Worm (Caenorhabditis elegans) whole organism, L1 larva: Measurements from ENCODE around the gene zmp-5.

Experiments used
- F16B12.6 ChIP-seq: fragments of 150-350 bp; optimal IDR thresholded peaks from 2 replicates; lab custom pipeline; 2014; ENCODE audit warnings: missing biosample characterization, missing genetic modification characterization
- aha-1 ChIP-seq: fragments of 150-350 bp; optimal IDR thresholded peaks from 2 replicates; lab custom pipeline; 2014; ENCODE audit warnings: missing biosample characterization, missing genetic modification characterization
- alr-1 ChIP-seq: fragments of 200-800 bp; sonication (Bioruptor generic); optimal IDR thresholded peaks from 2 replicates; lab custom pipeline; 2018; ENCODE audit warnings: borderline replicate concordance, mild to moderate bottlenecking, missing genetic modification characterization, missing compliant biosample characterization
- ama-1 ChIP-seq: fragments of 150-350 bp; optimal IDR thresholded peaks from 2 replicates; lab custom pipeline; 2014
- ceh-63 ChIP-seq: fragments of 200-800 bp; sonication (Bioruptor generic); optimal IDR thresholded peaks from 2 replicates; lab custom pipeline; 2018; ENCODE audit warnings: mild to moderate bottlenecking, missing genetic modification characterization, missing compliant biosample characterization
- ceh-8 ChIP-seq: fragments of 200-800 bp; sonication (Bioruptor generic); optimal IDR thresholded peaks from 2 replicates; lab custom pipeline; 2018; ENCODE audit warnings: mild to moderate bottlenecking, missing genetic modification characterization, moderate library complexity, missing compliant biosample characterization
- dpl-1 ChIP-seq, 3 experiments: fragments of 150-350 bp in 2 of 3; sonication (generic microtip) in 1 of 3; optimal IDR thresholded peaks; 2 replicates each; lab custom pipeline; 2014 to 2017; ENCODE audit warnings: missing biosample characterization in 3 of 3, missing genetic modification characterization in 3 of 3, missing genetic modification reagents in 3 of 3
- dsc-1 ChIP-seq: sonication (generic microtip); optimal IDR thresholded peaks from 2 replicates; lab custom pipeline; 2016; ENCODE audit warnings: mild to moderate bottlenecking, missing genetic modification characterization, missing compliant biosample characterization
- efl-1 ChIP-seq, 4 experiments: fragments of 150-350 bp; optimal IDR thresholded peaks in 3 of 4; peaks in 1 of 4; 1 replicate in 1 of 4; 2 replicates in 3 of 4; lab custom pipeline; 2014; ENCODE audit warnings: missing biosample characterization in 2 of 4, missing genetic modification characterization in 2 of 4, missing genetic modification reagents in 2 of 4
- egl-13 ChIP-seq: sonication (generic microtip); optimal IDR thresholded peaks from 2 replicates; lab custom pipeline; 2016; ENCODE audit warnings: missing genotype, missing genetic modification reagents, missing genetic modification characterization, missing compliant biosample characterization
- elt-2 ChIP-seq: sonication (generic microtip); optimal IDR thresholded peaks from 2 replicates; lab custom pipeline; 2016; ENCODE audit warnings: missing genetic modification characterization, mild to moderate bottlenecking, inconsistent platforms, missing compliant biosample characterization, missing genetic modification reagents
- elt-3 ChIP-seq, 6 experiments: fragments of 150-350 bp in 1 of 6; sonication (generic microtip); optimal IDR thresholded peaks; 2 replicates each; lab custom pipeline; 2017 to 2018; ENCODE audit warnings: missing biosample characterization in 6 of 6, missing genetic modification characterization in 6 of 6, inconsistent platforms in 1 of 6
- fkh-10 ChIP-seq: sonication (generic microtip); optimal IDR thresholded peaks from 2 replicates; lab custom pipeline; 2017; ENCODE audit warnings: missing biosample characterization, missing genetic modification reagents, missing genetic modification characterization
- fkh-4 ChIP-seq: sonication (generic microtip); optimal IDR thresholded peaks from 2 replicates; lab custom pipeline; 2016; ENCODE audit warnings: missing compliant biosample characterization, missing genetic modification characterization, borderline replicate concordance
- fkh-8 ChIP-seq: sonication (generic microtip); optimal IDR thresholded peaks from 2 replicates; lab custom pipeline; 2016; ENCODE audit warnings: mild to moderate bottlenecking, missing genetic modification characterization, missing compliant biosample characterization
- hlh-17 ChIP-seq: fragments of 200-800 bp; sonication (Bioruptor generic); optimal IDR thresholded peaks from 2 replicates; lab custom pipeline; 2018; ENCODE audit warnings: missing genetic modification characterization, mild to moderate bottlenecking, missing compliant biosample characterization, moderate library complexity, borderline replicate concordance
- hpl-2 ChIP-seq: fragments of 150-350 bp; optimal IDR thresholded peaks from 2 replicates; lab custom pipeline; 2014; ENCODE audit warnings: missing biosample characterization, missing genetic modification reagents, missing genetic modification characterization
- irx-1 ChIP-seq: sonication (generic microtip); optimal IDR thresholded peaks from 2 replicates; lab custom pipeline; 2016; ENCODE audit warnings: missing genetic modification characterization, missing compliant biosample characterization
- isw-1 ChIP-seq: fragments of 200-800 bp; sonication (Bioruptor generic); IDR thresholded peaks from 2 replicates; pipeline ENCODE4 v1.3.6; 2022; ENCODE audit warnings: missing genetic modification characterization, missing compliant biosample characterization
- lin-14 ChIP-seq: fragments of 200-800 bp; sonication (Bioruptor generic); optimal IDR thresholded peaks from 2 replicates; lab custom pipeline; 2018; ENCODE audit warnings: mild to moderate bottlenecking, missing genetic modification characterization, moderate library complexity, missing compliant biosample characterization
- lin-35 ChIP-seq, 2 experiments: fragments of 150-350 bp; optimal IDR thresholded peaks; 2 replicates each; lab custom pipeline; 2014; ENCODE audit warnings: missing biosample characterization in 2 of 2, missing genetic modification characterization in 2 of 2, missing genetic modification reagents in 2 of 2
- mab-9 ChIP-seq: fragments of 200-800 bp; sonication (Bioruptor generic); IDR thresholded peaks from 2 replicates; pipeline ENCODE4 v1.3.6; 2022; ENCODE audit warnings: missing genetic modification reagents, missing genetic modification characterization, missing compliant biosample characterization
- mep-1 ChIP-seq: fragments of 150-350 bp; optimal IDR thresholded peaks from 2 replicates; lab custom pipeline; 2014; ENCODE audit warnings: missing biosample characterization, missing genetic modification characterization
- nhr-12 ChIP-seq: sonication (generic microtip); optimal IDR thresholded peaks from 2 replicates; lab custom pipeline; 2017; ENCODE audit warnings: missing biosample characterization, missing genetic modification characterization
- nhr-19 ChIP-seq: fragments of 200-800 bp; sonication (Bioruptor generic); conservative IDR thresholded peaks from 2 replicates; pipeline ENCODE4 v1.3.6; 2022; ENCODE audit warnings: missing genetic modification characterization, missing compliant biosample characterization
- nhr-20 ChIP-seq: sonication (generic microtip); optimal IDR thresholded peaks from 2 replicates; lab custom pipeline; 2016; ENCODE audit warnings: mild to moderate bottlenecking, missing genetic modification characterization, missing compliant biosample characterization
- nhr-237 ChIP-seq: fragments of 150-350 bp; optimal IDR thresholded peaks from 2 replicates; lab custom pipeline; 2014; ENCODE audit warnings: missing biosample characterization, missing genetic modification characterization
- nhr-28 ChIP-seq: fragments of 150-350 bp; optimal IDR thresholded peaks from 2 replicates; lab custom pipeline; 2014; ENCODE audit warnings: missing biosample characterization, missing genetic modification characterization
- nhr-71 ChIP-seq: sonication (generic microtip); optimal IDR thresholded peaks from 2 replicates; lab custom pipeline; 2016; ENCODE audit warnings: mild to moderate bottlenecking, missing genetic modification characterization, moderate library complexity, missing compliant biosample characterization
- nhr-85 ChIP-seq: sonication (generic microtip); peaks from one replicate; lab custom pipeline; 2016; ENCODE audit warnings: missing genetic modification characterization, inconsistent platforms, missing compliant biosample characterization
- nhr-90 ChIP-seq: sonication (generic microtip); optimal IDR thresholded peaks from 2 replicates; lab custom pipeline; 2016; ENCODE audit warnings: mild to moderate bottlenecking, missing genetic modification characterization, missing compliant biosample characterization; ENCODE audit not compliant: poor library complexity
- pag-3 ChIP-seq: sonication (generic microtip); optimal IDR thresholded peaks from 2 replicates; lab custom pipeline; 2017; ENCODE audit warnings: missing genetic modification characterization, mild to moderate bottlenecking, missing compliant biosample characterization, antibody characterized with exemption, borderline replicate concordance; ENCODE audit not compliant: insufficient read depth
- pqm-1 ChIP-seq: sonication (generic microtip); optimal IDR thresholded peaks from 3 replicates; lab custom pipeline; 2017; ENCODE audit warnings: missing biosample characterization, missing genetic modification characterization
- snpc-4 ChIP-seq: fragments of 150-350 bp; optimal IDR thresholded peaks from 2 replicates; lab custom pipeline; 2014; ENCODE audit warnings: missing biosample characterization, missing genetic modification characterization
- snu-23 ChIP-seq: sonication (generic microtip); optimal IDR thresholded peaks from 2 replicates; lab custom pipeline; 2016; ENCODE audit warnings: missing genetic modification characterization, missing compliant biosample characterization
- sptf-1 ChIP-seq: fragments of 150-350 bp; optimal IDR thresholded peaks from 2 replicates; lab custom pipeline; 2014; ENCODE audit warnings: missing biosample characterization, missing genetic modification characterization
- swsn-7 ChIP-seq: sonication (generic microtip); optimal IDR thresholded peaks from 2 replicates; lab custom pipeline; 2016; ENCODE audit warnings: missing genetic modification characterization, missing compliant biosample characterization
- unc-30 ChIP-seq: sonication (generic microtip); optimal IDR thresholded peaks from 2 replicates; lab custom pipeline; 2017; ENCODE audit warnings: missing biosample characterization, missing genetic modification characterization
- xbp-1 ChIP-seq: sonication (generic microtip); optimal IDR thresholded peaks from 2 replicates; lab custom pipeline; 2016; ENCODE audit warnings: missing genetic modification characterization, missing compliant biosample characterization
- ztf-11 ChIP-seq, 2 experiments: sonication (generic microtip); optimal IDR thresholded peaks; 2 replicates each; lab custom pipeline; 2016 to 2017; ENCODE audit warnings: missing genetic modification characterization in 2 of 2, missing biosample characterization in 1 of 2, missing compliant biosample characterization in 1 of 2
- ztf-4 ChIP-seq: fragments of 150-350 bp; optimal IDR thresholded peaks from 2 replicates; lab custom pipeline; 2014; ENCODE audit warnings: missing biosample characterization, missing genetic modification characterization

The zmp-5 gene

DNA sequence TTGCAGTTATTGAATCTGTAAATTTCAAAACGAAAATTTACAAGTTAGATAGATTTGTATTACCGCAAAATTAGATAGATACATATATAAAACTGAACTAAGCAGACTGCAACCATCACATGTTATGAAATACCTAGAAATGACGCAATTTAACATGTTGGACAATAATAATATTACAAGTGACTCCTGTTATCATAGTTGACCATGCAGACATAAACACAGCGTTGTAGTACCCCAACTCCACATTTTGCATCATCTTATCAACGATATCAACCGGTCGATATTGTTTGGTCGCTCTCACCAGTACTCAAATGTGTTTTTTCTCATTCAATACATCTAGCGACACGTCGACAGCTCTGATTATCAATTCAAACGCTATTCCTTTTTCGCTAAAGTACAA is 44.4 kb downstream of the zmp-5 start, which contains the start of gene ugt-50:
ugt-50 (plus strand) TSS at position 268 of the 400 bp plus-strand sequence.
- TF ChIP-seq nhr-12 (no peak), swsn-7 (no peak), elt-3 (tag; optimal IDR thresholded peaks at IDR 0.05; lab: Kevin White, UChicago) (peak in 1 of 6 experiments; percentile 24), dpl-1 (GFP tag; optimal IDR thresholded peaks at IDR 0.05; lab: Kevin White, UChicago) (peak in 1 of 3 experiments; percentile 1), pqm-1 (tag; lab: Kevin White, UChicago) (peak; percentile 16), mab-9 (GFP tag; lab: Robert Waterston, UW) (no peak), ceh-63 (GFP tag; lab: Kevin White, UChicago) (no peak), irx-1 (tag; lab: Kevin White, UChicago) (no peak), ztf-4 (tag; lab: Kevin White, UChicago) (no peak), unc-30 (tag; lab: Kevin White, UChicago) (no peak), mep-1 (tag; lab: Kevin White, UChicago) (no peak), elt-2 (tag; lab: Kevin White, UChicago) (peak; percentile 87), hpl-2 (GFP tag; lab: Kevin White, UChicago) (no peak), dsc-1 (tag; lab: Kevin White, UChicago) (no peak), nhr-20 (tag; lab: Kevin White, UChicago) (peak; percentile 66), F16B12.6 (tag; lab: Kevin White, UChicago) (no peak), nhr-90 (tag; lab: Kevin White, UChicago) (peak; percentile 40), nhr-85 (tag; lab: Kevin White, UChicago) (peak; percentile 63), efl-1 (optimal IDR thresholded peaks at IDR 0.05; lab: Kevin White, UChicago) (peak in 1 of 2 experiments; percentile 4), efl-1 (GFP tag; optimal IDR thresholded peaks at IDR 0.05 in 1 of 2; lab: Kevin White, UChicago) (no peak), nhr-71 (tag; lab: Kevin White, UChicago) (peak; percentile 68), nhr-19 (GFP tag; lab: Robert Waterston, UW) (0 out of 2 replicates have a peak, but pooled peaks have one; percentile 10), pag-3 (tag; lab: Kevin White, UChicago) (no peak), ama-1 (lab: Kevin White, UChicago) (no peak), egl-13 (tag; lab: Kevin White, UChicago) (no peak), lin-35 (GFP tag; optimal IDR thresholded peaks at IDR 0.05; lab: Kevin White, UChicago) (peak in 1 of 2 experiments; percentile 39), fkh-4 (tag; lab: Kevin White, UChicago) (no peak), xbp-1 (tag; lab: Kevin White, UChicago) (no peak), hlh-17 (GFP tag; lab: Kevin White, UChicago) (no peak), nhr-28 (tag; lab: Kevin White, UChicago) (no peak), alr-1 (tag; lab: Kevin White, UChicago) (no peak), aha-1 (tag; lab: Kevin White, UChicago) (no peak), snu-23 (peak; percentile 28), nhr-237 (no peak), ceh-8 (GFP tag; lab: Kevin White, UChicago) (no peak), snpc-4 (tag; lab: Kevin White, UChicago) (no peak)

DNA sequence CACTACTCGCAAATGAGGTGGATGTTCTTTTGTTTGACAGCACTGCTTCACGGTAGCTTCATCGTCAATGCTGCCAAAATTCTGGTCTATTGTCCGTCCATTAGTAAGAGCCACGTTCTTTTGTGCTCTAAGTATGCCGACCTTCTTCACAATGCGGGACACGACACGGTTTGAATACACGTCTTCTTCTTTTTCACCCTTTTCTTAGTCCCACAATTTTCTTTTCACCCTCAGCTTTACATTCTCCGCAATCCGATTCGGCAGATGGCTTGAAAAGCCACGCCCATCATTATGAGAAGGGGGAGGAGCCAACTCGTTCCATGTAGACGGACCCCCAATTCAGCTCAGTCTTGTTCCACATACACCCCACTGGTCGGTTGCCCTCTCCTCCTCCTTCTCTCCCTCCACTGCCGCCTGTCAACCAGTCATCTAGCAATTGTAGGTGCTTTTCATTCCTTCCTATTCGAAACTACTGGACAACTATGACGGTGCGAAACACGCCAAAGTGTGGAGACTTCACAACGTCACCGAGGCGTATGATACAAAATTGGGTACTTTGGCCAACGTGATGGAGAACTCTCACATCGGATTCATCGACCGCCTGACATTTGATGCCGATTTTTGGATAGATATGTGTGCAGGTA is 44.9 kb downstream of the zmp-5 start:
- TF ChIP-seq isw-1 (GFP tag; lab: Robert Waterston, UW) (0 out of 2 replicates have a peak, but pooled peaks have one; percentile 10), ztf-11 (tag; optimal IDR thresholded peaks at IDR 0.05; lab: Kevin White, UChicago) (peak in 1 of 2 experiments; percentile 49), lin-14 (GFP tag; lab: Kevin White, UChicago) (peak; percentile 39), nhr-28 (tag; lab: Kevin White, UChicago) (no peak), nhr-12 (no peak), ama-1 (lab: Kevin White, UChicago) (peak; percentile 8), swsn-7 (peak; percentile 19), sptf-1 (tag; lab: Kevin White, UChicago) (no peak), fkh-8 (tag; lab: Kevin White, UChicago) (peak; percentile 13), fkh-10 (GFP tag; lab: Kevin White, UChicago) (peak; percentile 63)
